Fruit fly (Drosophila melanogaster): ENCODE results near the gene CG32281.

The CG32281 gene

DNA sequence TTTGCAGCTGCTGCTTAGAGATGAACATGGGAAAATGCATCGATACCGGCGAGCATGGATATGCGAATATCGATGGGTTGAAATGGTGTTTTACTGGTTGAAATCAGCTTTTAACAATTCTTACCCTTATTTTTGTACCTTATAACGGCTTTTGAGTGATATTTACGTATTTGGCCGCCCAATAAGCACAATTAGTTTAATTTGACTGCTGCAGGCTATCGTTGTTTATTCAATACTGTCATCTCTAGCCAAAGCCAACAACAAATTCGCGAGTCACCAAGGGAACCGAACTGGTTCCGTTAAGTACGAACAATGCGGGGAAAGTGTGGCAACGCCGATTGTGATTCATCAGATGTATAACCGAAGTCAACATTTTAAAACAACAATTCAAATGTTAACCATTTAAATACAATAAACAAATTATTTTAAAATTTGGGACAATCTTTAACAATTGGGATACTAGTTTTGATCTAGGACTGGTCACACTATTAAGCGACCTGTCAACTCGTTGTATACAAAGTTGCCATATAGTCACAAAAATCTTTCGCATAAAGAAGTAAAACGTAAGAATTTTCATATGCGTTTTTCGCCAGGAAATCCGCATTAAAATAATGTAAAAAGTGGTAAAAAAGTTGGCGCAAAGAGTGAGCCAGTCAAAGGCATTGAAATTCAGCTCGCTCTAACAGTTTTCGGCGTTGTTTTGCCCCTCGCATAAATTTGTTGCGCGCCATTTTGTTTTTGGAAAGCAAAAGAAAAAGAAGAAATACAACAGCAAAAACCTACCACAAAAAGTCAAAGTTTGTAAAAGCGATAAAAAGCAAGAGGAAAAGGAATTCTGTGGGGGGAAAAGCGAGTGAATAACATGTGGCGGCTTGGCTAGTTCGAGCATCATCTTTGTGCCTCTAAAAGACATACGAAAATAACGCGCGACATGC lies 20.8 kb upstream of the CG32281 start, which contains the start of the genes Usp5 and BtbVII (continued):
- TF ChIP-seq Ets96B (tag; optimal IDR thresholded peaks at IDR 0.05) (peak; percentile 31), pdm3 (GFP tag; optimal IDR thresholded peaks at IDR 0.05) (no peak), vri (GFP tag; optimal IDR thresholded peaks at IDR 0.05) (peak; percentile 19), CG6792 (GFP tag; optimal IDR thresholded peaks at IDR 0.05) (peak; percentile 48), Blimp-1 (GFP tag; optimal IDR thresholded peaks at IDR 0.05) (no peak), cyc (GFP tag; optimal IDR thresholded peaks at IDR 0.05) (peak; percentile 31), CG31627 (GFP tag; optimal IDR thresholded peaks at IDR 0.05) (peak; percentile 72), CG16779 (tag; optimal IDR thresholded peaks at IDR 0.05) (peak; percentile 17), Met (GFP tag; optimal IDR thresholded peaks at IDR 0.05) (peak; percentile 68), achi (GFP tag; optimal IDR thresholded peaks at IDR 0.05) (peak; percentile 52), CG32006 (GFP tag; optimal IDR thresholded peaks at IDR 0.05) (peak; percentile 29), CG4318 (GFP tag; optimal IDR thresholded peaks at IDR 0.05) (no peak), CG8119 (GFP tag; IDR thresholded peaks at IDR 0.05) (peak; percentile 36; the same call in 1 of the 3 replicates), dsx (GFP tag; optimal IDR thresholded peaks at IDR 0.05; ENCODE audit: poor library complexity, severe bottlenecking) (peak; percentile 17), Hr38 (GFP tag; optimal IDR thresholded peaks at IDR 0.05) (no peak), Sox15 (GFP tag; optimal IDR thresholded peaks at IDR 0.05) (peak; percentile 6), Smox (GFP tag; optimal IDR thresholded peaks at IDR 0.05) (no peak), ss (GFP tag; optimal IDR thresholded peaks at IDR 0.05) (peak in 1 of 2 experiments; percentile 66), CG11902 (GFP tag; optimal IDR thresholded peaks at IDR 0.05) (no peak), CG10669 (GFP tag; optimal IDR thresholded peaks at IDR 0.05) (no peak), Sox102F (GFP tag; optimal IDR thresholded peaks at IDR 0.05) (no peak), CG6854 (GFP tag; optimal IDR thresholded peaks at IDR 0.05) (no peak), CG15336 (GFP tag; IDR thresholded peaks at IDR 0.05) (0 out of 2 replicates have a peak, but pooled peaks have one; percentile 14), CG7368 (GFP tag; optimal IDR thresholded peaks at IDR 0.05) (no peak), Sox14 (GFP tag; optimal IDR thresholded peaks at IDR 0.05) (peak; percentile 60), CG8632 (GFP tag; optimal IDR thresholded peaks at IDR 0.05) (no peak), acj6 (GFP tag; optimal IDR thresholded peaks at IDR 0.05) (peak; percentile 70), CG34406 (GFP tag; optimal IDR thresholded peaks at IDR 0.05) (peak; percentile 55), Lpt (GFP tag; optimal IDR thresholded peaks at IDR 0.05) (no peak), fkh (GFP tag; optimal IDR thresholded peaks at IDR 0.05) (peak; percentile 94), Eip75B (GFP tag; optimal IDR thresholded peaks at IDR 0.05) (peak; percentile 62), CG3919 (GFP tag; optimal IDR thresholded peaks at IDR 0.05) (peak; percentile 43)

DNA sequence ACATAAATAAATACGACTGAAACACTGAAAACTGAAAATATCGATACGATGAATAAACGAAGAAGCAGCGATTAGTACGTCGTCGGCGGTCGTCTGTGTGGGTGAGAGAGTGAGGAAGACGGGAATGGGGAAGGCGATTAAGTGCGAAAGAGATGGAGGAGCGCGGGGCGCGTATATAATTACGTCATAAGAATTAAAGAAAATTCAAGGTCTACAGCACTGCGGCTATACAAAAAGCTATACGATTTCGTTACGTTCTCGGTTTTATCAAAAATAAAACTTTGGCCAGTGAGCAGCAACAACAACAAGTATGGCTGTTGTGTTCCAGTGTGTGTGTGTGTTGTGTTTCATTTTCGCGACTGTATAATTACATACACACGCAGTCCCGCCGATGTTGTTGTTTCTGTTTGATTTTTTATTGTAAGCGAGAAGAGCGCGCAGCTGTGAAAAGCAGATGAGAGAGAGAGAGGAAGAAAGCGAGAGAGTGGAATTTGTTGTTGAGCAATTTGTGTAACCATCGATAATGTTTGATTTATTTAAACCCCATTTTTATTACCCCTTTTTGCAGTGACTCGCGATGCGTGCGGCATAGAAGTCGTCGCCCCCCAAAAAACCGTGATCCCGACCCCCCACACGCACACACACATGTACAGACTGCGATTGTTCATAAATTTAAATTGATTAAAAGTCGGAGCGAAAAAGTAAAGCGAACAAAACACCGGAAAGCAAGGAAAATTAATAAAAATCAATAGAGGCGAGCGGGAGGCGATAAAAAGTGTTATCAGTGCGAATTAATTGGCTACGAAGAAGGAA lies 19.9 kb upstream of the CG32281 start:
- TF ChIP-seq CG8319 (GFP tag; optimal IDR thresholded peaks at IDR 0.05) (no peak), CG16779 (tag; optimal IDR thresholded peaks at IDR 0.05) (peak; percentile 19), esn (GFP tag; optimal IDR thresholded peaks at IDR 0.05) (no peak), svp (GFP tag) (peak; percentile 88), dac (GFP tag; optimal IDR thresholded peaks at IDR 0.05) (no peak), fkh (GFP tag; optimal IDR thresholded peaks at IDR 0.05) (no peak), CG15336 (GFP tag; IDR thresholded peaks at IDR 0.05) (peak; percentile 50), CG8119 (GFP tag; IDR thresholded peaks at IDR 0.05) (peak; percentile 41; the same call in 1 of the 3 replicates), CG6276 (GFP tag; optimal IDR thresholded peaks at IDR 0.05) (no peak), ss (GFP tag; optimal IDR thresholded peaks at IDR 0.05) (peak in 1 of 2 experiments; percentile 27), pdm3 (GFP tag; optimal IDR thresholded peaks at IDR 0.05) (no peak), acj6 (GFP tag; optimal IDR thresholded peaks at IDR 0.05) (no peak), CG4318 (GFP tag; optimal IDR thresholded peaks at IDR 0.05) (no peak), vri (GFP tag; optimal IDR thresholded peaks at IDR 0.05) (peak; percentile 99), Eip78C (GFP tag) (no peak), fd85E (GFP tag; optimal IDR thresholded peaks at IDR 0.05) (no peak), CG6163 (GFP tag; IDR thresholded peaks at IDR 0.05) (peak; percentile 10; the same call in 1 of the 3 replicates)

Measured in whole organism, prepupa.